Fruit fly (Drosophila melanogaster) whole organism, prepupa: ENCODE measurements around the gene Acp95EF.

ENCODE experiments used
- Blimp-1 ChIP-seq: fragments of 200-800 bp; sonication (Bioruptor generic); optimal IDR thresholded peaks from 3 replicates; lab custom pipeline; 2017; ENCODE audit warnings: missing biosample characterization, missing genetic modification characterization, mild to moderate bottlenecking, moderate library complexity, missing genetic modification reagents
- CG1621 ChIP-seq: fragments of 200-800 bp; sonication (Bioruptor generic); optimal IDR thresholded peaks from 3 replicates; lab custom pipeline; 2018; ENCODE audit warnings: missing biosample characterization, mild to moderate bottlenecking, missing genetic modification characterization
- CG16779 ChIP-seq: fragments of 200-800 bp; sonication (Bioruptor generic); optimal IDR thresholded peaks from 3 replicates; lab custom pipeline; 2017; ENCODE audit warnings: missing biosample characterization, mild to moderate bottlenecking, missing genetic modification characterization
- CG32006 ChIP-seq: fragments of 200-800 bp; sonication (Bioruptor generic); optimal IDR thresholded peaks from 3 replicates; lab custom pipeline; 2017; ENCODE audit warnings: missing biosample characterization, mild to moderate bottlenecking, missing genetic modification characterization
- CG6276 ChIP-seq: fragments of 200-800 bp; sonication (Bioruptor generic); optimal IDR thresholded peaks from 2 replicates; lab custom pipeline; 2017; ENCODE audit warnings: missing biosample characterization, mild to moderate bottlenecking, missing genetic modification characterization
- CG6808 ChIP-seq: fragments of 200-800 bp; sonication (Bioruptor generic); optimal IDR thresholded peaks from 3 replicates; lab custom pipeline; 2017; ENCODE audit warnings: missing biosample characterization, missing genetic modification characterization, mild to moderate bottlenecking, moderate library complexity, missing genetic modification reagents
- Hr38 ChIP-seq: sonication (Bioruptor generic); optimal IDR thresholded peaks from 2 replicates; lab custom pipeline; 2016; ENCODE audit warnings: missing biosample characterization, missing genetic modification characterization
- Hr39 ChIP-seq: fragments of 200-800 bp; sonication (Bioruptor generic); optimal IDR thresholded peaks from 2 replicates; lab custom pipeline; 2016; ENCODE audit warnings: missing biosample characterization, missing genetic modification characterization
- Met ChIP-seq: fragments of 200-800 bp; sonication (Bioruptor generic); optimal IDR thresholded peaks from 3 replicates; lab custom pipeline; 2016; ENCODE audit warnings: missing biosample characterization, missing genetic modification characterization
- dac ChIP-seq: fragments of 200-800 bp; sonication (Bioruptor generic); optimal IDR thresholded peaks from 2 replicates; lab custom pipeline; 2017; ENCODE audit warnings: missing biosample characterization, mild to moderate bottlenecking, missing genetic modification characterization
- fd85E ChIP-seq: fragments of 200-800 bp; sonication (Bioruptor generic); optimal IDR thresholded peaks from 3 replicates; lab custom pipeline; 2016; ENCODE audit warnings: missing biosample characterization, missing genetic modification characterization
- spab ChIP-seq: fragments of 200-800 bp; sonication (Bioruptor generic); optimal IDR thresholded peaks from 2 replicates; lab custom pipeline; 2017; ENCODE audit warnings: missing biosample characterization, mild to moderate bottlenecking, missing genetic modification characterization, missing genetic modification reagents

- TF ChIP-seq Hr38 (GFP tag; lab: Kevin White, UChicago) (no peak), CG6808 (GFP tag; lab: Kevin White, UChicago) (no peak), CG16779 (tag; lab: Kevin White, UChicago) (no peak), Hr39 (GFP tag; lab: Kevin White, UChicago) (peak; percentile 19), Blimp-1 (GFP tag; lab: Kevin White, UChicago) (no peak), Met (GFP tag; lab: Kevin White, UChicago) (no peak), CG1621 (tag; lab: Kevin White, UChicago) (no peak), CG6276 (GFP tag; lab: Kevin White, UChicago) (peak; percentile 49), fd85E (GFP tag; lab: Kevin White, UChicago) (no peak), dac (GFP tag; lab: Kevin White, UChicago) (peak; percentile 66), spab (GFP tag; lab: Kevin White, UChicago) (no peak), CG32006 (GFP tag; lab: Kevin White, UChicago) (peak; percentile 87)
Measured at dm6 chr3R:24204022-24204421, 24.8 kb upstream of the Acp95EF start.
